Fruit fly (Drosophila melanogaster): Measurements from ENCODE around the gene CG6766.

- TF ChIP-seq EcR (GFP tag; optimal IDR thresholded peaks at IDR 0.05) (peak; percentile 58), Ets98B (GFP tag; IDR thresholded peaks at IDR 0.05) (no peak), rn (GFP tag; IDR thresholded peaks at IDR 0.05) (no peak)
These were observed 11.7 kb downstream of the CG6766 start for dm6 chr2L:12028808-12029207.
